Fruit fly (Drosophila melanogaster) whole organism: ENCODE data around the gene CG11085.

Experiments used
- CG8478 ChIP-seq: fragments of >200 bp; optimal IDR thresholded peaks from 2 replicates; lab custom pipeline; 2018; ENCODE audit warnings: inconsistent platforms
- Dll ChIP-seq: fragments of >200 bp; optimal IDR thresholded peaks from 2 replicates; lab custom pipeline; 2017
- EcR ChIP-seq, 2 experiments: fragments of >200 bp; optimal IDR thresholded peaks; 2 replicates each; lab custom pipeline; 2017; ENCODE audit warnings: missing biosample characterization in 2 of 2, missing genetic modification characterization in 2 of 2, missing genetic modification reagents in 2 of 2
- pan ChIP-seq: fragments of >200 bp; optimal IDR thresholded peaks from 2 replicates; lab custom pipeline; 2017
- psq ChIP-seq: fragments of >200 bp; optimal IDR thresholded peaks from 2 replicates; lab custom pipeline; 2017
- usp ChIP-seq: fragments of >200 bp; optimal IDR thresholded peaks from 2 replicates; lab custom pipeline; 2017; ENCODE audit warnings: missing biosample characterization, missing genetic modification characterization, mixed read lengths

The CG11085 gene

DNA sequence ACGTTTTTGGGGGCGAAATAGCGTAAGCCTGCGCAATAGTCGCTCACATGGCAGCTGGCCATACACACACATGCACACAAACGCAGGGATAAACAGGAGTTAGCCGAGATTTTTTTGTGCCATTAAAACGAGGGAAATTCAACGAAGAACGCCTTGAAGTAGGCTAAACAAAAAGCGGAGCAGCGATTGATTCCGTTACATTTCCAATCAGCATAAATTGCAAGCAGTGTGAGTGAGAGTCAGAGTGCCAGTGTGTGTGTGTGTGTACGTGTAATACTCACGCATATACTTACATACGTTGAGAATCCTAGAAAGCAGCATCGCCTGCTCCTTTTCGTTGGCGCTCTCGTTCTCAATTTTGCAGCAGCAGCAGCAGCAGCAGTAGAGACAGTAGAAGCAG is 17.1 kb downstream of the CG11085 start:
- TF ChIP-seq usp (GFP tag; lab: Kevin White, UChicago) (no peak), psq (lab: Kevin White, UChicago) (no peak), Dll (lab: Kevin White, UChicago) (no peak), EcR (GFP tag; optimal IDR thresholded peaks at IDR 0.05; lab: Kevin White, UChicago) (no peak), CG8478 (no peak), pan (no peak)

DNA sequence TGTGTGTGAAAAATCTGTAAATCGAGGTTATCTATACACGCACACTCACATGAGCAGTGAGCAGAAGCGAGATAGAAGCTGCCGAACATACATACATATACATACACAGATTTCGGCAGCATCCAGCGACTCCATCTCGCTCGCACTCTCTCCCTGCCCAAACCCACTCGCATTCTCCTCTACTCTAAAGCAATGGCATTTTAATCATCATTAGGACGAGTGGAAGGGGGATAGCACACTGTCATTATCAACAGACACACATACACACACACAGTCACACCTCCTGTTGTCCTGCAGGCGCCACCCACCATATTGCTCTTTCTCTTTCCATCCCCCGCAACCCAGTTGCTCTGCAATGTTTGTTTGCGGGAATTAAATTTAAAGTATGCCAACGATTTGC is 17.9 kb downstream of the CG11085 start:
- TF ChIP-seq EcR (GFP tag; optimal IDR thresholded peaks at IDR 0.05; lab: Kevin White, UChicago) (no peak), pan (no peak), CG8478 (no peak), usp (GFP tag; lab: Kevin White, UChicago) (no peak), Dll (lab: Kevin White, UChicago) (no peak), psq (lab: Kevin White, UChicago) (no peak)

DNA sequence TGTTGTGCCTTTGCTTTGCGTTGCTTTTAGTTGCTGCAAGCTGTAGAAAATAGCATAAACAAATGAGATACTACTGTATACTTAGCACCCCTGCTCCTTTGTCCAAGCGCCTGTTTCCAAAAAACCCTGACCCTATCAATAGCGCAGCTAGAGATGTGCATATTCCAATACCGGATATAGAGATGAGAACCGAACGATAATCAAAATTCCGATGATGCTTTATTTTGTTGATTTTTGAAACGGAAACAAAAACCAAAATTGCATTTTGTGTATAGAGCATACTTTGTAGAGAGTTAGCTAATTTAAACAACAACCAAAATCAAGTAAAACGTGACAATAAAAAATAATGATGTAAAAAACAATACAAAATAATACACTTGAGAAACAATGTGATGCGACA is 29.2 kb downstream of the CG11085 start:
- no peak for TF ChIP-seq pan
- no peak for TF ChIP-seq CG8478
- TF ChIP-seq EcR (GFP tag; optimal IDR thresholded peaks at IDR 0.05; lab: Kevin White, UChicago): no peak
- no peak for TF ChIP-seq Dll (lab: Kevin White, UChicago)
- TF ChIP-seq psq (lab: Kevin White, UChicago): no peak
- TF ChIP-seq usp (GFP tag; lab: Kevin White, UChicago): no peak

DNA sequence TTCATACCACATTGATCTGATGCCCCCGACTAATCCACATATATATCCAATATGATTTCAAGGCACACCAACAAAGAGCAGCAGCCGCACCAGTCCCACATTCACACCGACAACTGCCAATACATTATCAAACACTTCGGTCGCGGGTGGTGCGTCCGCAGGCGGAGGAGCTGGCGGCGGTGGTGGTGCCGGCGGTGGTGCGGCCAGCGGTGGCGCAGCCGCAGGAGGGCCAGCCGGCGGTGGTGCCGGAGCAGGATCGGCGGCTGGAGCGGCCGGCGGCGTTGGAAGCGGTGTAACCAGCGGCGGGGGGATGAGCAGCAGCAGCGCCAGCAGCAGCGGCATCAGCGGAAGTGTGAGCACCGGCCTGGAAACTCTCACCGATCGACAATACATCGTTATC is 35.5 kb downstream of the CG11085 start:
- TF ChIP-seq pan (no peak), usp (GFP tag; lab: Kevin White, UChicago) (no peak), psq (lab: Kevin White, UChicago) (no peak), EcR (GFP tag; optimal IDR thresholded peaks at IDR 0.05; lab: Kevin White, UChicago) (no peak), CG8478 (no peak), Dll (lab: Kevin White, UChicago) (no peak)

DNA sequence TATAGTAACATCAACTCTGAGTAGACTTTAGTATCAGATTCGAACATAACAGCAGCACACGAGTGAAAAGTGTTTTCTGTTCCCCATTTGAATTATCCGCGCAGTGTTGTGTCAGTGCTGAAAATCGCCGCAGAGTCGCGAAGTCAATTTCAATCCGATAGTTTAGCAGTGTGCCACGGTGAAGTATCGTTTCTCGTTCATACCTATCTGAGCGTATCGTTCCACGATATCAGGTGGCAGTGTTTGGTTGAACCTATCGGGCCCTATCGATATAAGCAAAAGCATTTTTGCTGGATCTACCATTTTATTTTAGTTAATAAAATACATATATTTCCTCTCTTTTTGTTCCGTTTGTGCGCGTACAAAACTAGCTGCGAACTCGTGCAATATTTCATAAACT is 37.5 kb downstream of the CG11085 start, which contains the start of gene CkIalpha:
Gene CkIalpha, plus strand, starts transcription at position 53 of the 400 bp plus-strand sequence.
- TF ChIP-seq EcR (GFP tag; optimal IDR thresholded peaks at IDR 0.05; lab: Kevin White, UChicago): no peak
- no peak for TF ChIP-seq pan
- no peak for TF ChIP-seq Dll (lab: Kevin White, UChicago)
- TF ChIP-seq CG8478: no peak
- TF ChIP-seq usp (GFP tag; lab: Kevin White, UChicago): no peak
- TF ChIP-seq psq (lab: Kevin White, UChicago): no peak

DNA sequence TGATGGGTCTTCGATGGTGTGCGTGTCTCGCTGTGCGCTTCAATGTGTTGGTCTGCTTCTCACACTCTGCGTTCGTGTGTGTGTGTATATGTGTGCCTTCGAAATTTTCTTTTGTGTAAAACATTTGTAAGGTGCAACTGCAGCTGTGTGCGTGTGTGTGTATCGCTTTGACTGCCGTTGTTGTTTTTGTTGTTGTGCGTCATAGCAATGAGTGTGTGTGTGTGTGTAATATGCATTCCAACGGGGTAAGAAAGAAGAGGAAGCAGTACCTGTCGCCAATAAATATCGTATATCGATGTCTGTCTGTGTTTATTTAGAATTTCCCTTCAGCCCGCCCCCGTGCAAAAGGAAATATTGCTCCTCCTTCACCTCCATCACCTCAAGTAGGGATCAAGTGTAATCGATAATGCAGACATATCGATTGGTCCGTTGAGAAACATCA is 38.2 kb downstream of the CG11085 start:
- TF ChIP-seq EcR (GFP tag; optimal IDR thresholded peaks at IDR 0.05; lab: Kevin White, UChicago): no peak
- no peak for TF ChIP-seq pan
- TF ChIP-seq psq (lab: Kevin White, UChicago): no peak
- no peak for TF ChIP-seq usp (GFP tag; lab: Kevin White, UChicago)
- TF ChIP-seq CG8478: peak; percentile 83
- TF ChIP-seq Dll (lab: Kevin White, UChicago): no peak

DNA sequence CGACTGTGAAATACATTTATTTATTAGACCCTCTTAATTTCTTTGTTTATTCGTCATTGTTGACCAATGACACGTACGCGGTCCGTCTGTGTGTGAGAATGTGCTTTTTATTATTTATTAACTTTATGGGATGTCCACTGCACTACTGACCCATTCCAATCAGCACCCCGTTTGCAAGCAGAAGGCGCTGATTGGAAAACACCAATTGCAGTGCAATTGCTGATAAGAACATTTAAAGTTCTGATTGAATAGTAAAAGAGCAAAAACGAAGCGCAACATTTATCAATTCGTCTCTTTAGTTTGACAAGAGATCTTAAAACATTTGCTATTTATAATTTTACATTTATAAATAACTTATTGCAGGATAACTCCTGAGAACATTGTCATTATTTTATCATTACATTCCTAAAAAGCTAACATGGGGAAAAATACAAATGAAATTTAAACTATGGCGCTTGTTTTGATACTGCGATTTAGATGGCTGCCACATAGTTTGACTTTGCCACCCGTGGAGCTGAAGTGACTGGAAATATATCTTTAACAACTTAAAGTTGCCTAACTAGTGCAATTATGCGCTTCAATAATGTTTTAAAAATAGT is 42.4 kb downstream of the CG11085 start:
- TF ChIP-seq usp (GFP tag; lab: Kevin White, UChicago): no peak
- TF ChIP-seq Dll (lab: Kevin White, UChicago): no peak
- TF ChIP-seq CG8478: no peak
- TF ChIP-seq psq (lab: Kevin White, UChicago): no peak
- no peak for TF ChIP-seq EcR (GFP tag; optimal IDR thresholded peaks at IDR 0.05; lab: Kevin White, UChicago)
- no peak for TF ChIP-seq pan

DNA sequence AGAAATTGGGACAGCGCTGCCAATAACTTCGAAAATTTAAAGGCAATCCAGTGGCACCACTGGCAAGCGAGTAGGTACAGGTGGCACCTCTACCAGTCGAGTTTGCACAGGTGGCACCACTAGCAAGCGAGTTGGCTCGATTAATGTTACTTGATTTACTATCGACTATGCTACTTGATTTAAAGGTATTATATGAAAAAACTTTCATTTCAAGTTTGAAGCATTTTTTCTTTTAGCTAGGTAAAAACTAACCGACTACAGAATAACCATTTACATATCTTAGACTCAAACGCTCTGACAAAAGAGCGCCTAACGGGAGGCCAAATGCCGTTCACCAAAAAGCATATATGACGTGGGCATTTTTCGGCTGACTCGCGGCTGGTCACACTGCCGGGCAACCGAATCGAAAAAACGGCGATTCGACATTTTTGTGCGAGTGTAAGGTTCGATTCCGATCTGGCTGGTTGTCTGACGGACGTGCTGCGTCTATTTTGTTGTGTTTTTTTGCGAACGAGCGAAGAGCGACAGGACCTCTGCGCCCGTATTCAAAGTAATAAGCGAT is 43.0 kb downstream of the CG11085 start, which contains the start of gene Tis11:
Gene Tis11, plus strand, starts transcription at position 417 of the 562 bp plus-strand sequence.
- TF ChIP-seq usp (GFP tag; lab: Kevin White, UChicago): no peak
- no peak for TF ChIP-seq EcR (GFP tag; optimal IDR thresholded peaks at IDR 0.05; lab: Kevin White, UChicago)
- no peak for TF ChIP-seq Dll (lab: Kevin White, UChicago)
- no peak for TF ChIP-seq pan
- no peak for TF ChIP-seq psq (lab: Kevin White, UChicago)
- no peak for TF ChIP-seq CG8478

DNA sequence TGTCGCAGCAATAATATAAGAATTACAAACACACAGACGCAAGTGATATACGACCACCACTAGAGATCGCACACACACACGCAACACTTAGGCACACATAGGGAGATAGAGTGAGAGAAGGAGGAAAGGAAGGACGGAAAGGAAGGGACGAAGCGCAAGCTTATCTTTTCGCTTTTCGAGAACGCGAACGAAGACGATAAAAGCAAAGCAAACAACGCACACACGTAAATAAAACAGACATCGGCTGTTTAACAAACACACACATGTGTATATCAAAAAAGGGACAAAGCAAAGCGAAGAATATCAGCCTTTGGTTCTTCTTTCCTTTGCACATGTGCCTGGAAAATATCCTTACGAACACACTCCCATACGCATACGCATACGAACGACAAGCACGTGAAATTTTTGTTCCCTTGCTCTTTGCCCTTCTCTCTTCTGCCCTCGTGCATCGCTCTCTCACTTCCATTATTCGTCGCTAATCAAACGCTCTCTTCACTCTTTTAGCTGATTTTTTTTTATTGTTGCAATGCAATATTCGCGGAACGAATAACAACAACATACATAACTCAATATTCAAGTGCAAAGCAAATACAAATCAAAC is 44.0 kb downstream of the CG11085 start:
- no peak for TF ChIP-seq usp (GFP tag; lab: Kevin White, UChicago)
- no peak for TF ChIP-seq Dll (lab: Kevin White, UChicago)
- TF ChIP-seq CG8478: no peak
- no peak for TF ChIP-seq EcR (GFP tag; optimal IDR thresholded peaks at IDR 0.05; lab: Kevin White, UChicago)
- TF ChIP-seq psq (lab: Kevin White, UChicago): no peak
- TF ChIP-seq pan: no peak

DNA sequence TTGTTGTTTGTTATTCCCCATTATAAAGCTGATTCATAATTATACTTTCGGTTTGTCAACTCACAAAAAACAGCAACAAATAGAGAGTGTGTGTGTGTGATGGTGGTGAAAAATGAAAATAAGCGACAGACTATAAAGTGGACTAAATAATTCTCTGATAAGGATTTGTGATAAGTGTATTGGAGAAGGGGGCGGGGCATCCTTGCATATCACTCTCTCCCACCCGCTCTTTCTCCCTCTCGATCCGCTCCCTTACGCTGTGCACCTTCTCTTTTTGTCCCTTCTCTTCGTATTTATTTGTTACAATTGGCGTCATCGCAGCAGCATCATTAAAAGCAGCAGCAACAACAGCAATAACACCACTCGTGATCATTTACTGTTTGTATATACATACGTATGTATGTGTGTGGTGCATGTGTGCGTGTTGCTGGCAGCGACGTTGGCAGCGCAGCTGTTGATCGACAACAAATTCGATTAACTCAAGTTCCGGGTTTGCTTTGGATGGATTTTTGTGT is 45.4 kb downstream of the CG11085 start:
- TF ChIP-seq EcR (GFP tag; optimal IDR thresholded peaks at IDR 0.05; lab: Kevin White, UChicago) (no peak), usp (GFP tag; lab: Kevin White, UChicago) (no peak), psq (lab: Kevin White, UChicago) (no peak), pan (no peak), Dll (lab: Kevin White, UChicago) (no peak), CG8478 (no peak)

DNA sequence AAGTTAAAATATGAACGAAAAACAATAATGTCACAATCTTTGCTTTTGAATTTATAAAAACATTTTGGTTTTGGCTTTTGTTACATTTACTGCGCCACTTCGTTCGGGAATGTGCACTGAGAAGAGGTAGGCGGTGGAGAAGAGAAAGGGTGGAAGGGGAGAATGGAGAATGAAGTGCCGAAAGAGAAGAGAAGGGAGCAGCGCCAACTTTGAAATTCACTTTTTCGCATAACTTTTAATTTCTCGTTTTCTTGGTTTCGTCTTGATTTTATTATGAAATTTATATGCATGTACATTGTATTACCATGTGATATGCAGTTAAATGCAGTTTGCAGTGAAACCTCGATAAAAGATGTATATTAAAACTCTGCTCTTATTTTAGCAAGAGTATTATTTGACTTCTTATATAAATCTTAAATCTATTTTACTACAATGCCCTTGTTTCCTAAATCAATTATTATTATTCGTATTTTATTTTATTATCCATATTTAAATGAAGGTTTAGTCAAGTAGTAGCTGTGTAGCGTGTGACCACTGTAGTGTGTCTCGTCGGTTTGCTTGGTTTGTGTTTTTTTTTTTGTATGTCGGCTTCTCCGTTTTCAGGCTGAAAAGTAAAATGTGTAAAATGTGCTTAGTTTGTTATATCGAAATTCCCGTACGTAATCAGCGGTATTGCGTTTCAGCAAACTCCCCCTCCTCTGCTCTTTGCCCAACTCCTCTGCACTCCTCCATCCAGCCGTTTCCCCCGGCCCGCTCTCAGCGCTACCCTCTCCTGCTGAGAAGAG is 46.8 kb downstream of the CG11085 start:
- no peak for TF ChIP-seq usp (GFP tag; lab: Kevin White, UChicago)
- TF ChIP-seq psq (lab: Kevin White, UChicago): no peak
- TF ChIP-seq EcR (GFP tag; optimal IDR thresholded peaks at IDR 0.05; lab: Kevin White, UChicago): no peak
- TF ChIP-seq Dll (lab: Kevin White, UChicago): no peak
- TF ChIP-seq pan: no peak
- no peak for TF ChIP-seq CG8478
